Fruit fly (Drosophila melanogaster): ENCODE results near the gene Dhc93AB.

Dhc93AB gene

DNA sequence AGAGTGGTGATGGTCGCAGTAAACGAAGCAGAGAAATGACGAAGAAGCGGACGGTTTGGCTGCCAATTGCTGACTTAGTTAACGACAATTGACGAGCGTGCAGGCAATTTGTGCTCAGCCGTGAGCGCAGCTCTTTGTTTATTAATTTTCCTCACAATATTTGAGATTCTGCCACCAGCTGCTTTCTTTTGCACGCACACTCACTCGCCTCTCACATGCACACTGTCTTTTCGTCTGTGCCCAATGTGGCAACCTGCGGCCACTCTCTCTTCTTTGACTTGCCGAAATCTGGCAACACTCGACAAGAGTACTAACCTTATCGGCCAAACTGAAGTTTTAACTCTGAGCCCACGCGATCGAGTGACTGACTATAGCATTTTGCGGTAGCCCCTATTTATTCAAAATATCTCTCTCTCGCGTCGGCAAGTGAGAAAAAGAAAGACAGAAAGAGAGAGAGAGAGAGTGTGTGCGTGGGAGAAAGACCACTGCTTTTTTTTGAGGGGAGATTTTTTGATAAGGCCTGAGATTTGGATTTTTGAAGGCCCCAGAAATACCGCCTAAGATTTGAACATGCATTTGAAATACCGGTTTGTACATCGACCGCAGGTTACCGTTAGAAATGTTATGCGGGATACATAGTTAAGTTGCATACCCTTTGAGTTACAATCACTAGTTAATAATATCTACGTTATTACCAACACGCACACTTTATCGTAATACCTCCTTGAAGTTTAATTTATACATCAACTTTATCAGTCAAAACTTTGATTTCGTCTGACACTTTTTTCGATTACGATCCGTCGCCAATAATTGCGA, 18.3 kb upstream of the Dhc93AB start, which contains the start of gene Mvl:
Gene Mvl, minus strand, starts transcription at position 371 of the 816 bp plus-strand sequence.
- TF ChIP-seq brk (GFP tag; optimal IDR thresholded peaks at IDR 0.05) = no peak
- TF ChIP-seq lola (GFP tag; optimal IDR thresholded peaks at IDR 0.05) = no peak
- TF ChIP-seq GATAd (GFP tag; optimal IDR thresholded peaks at IDR 0.05) = no peak
- TF ChIP-seq ey (GFP tag; optimal IDR thresholded peaks at IDR 0.05) = no peak
- no peak for TF ChIP-seq Myc (optimal IDR thresholded peaks at IDR 0.05)
- TF ChIP-seq Dfd (GFP tag; optimal IDR thresholded peaks at IDR 0.05) = no peak
- no peak for TF ChIP-seq Jra (GFP tag; optimal IDR thresholded peaks at IDR 0.05)
- no peak for TF ChIP-seq Abd-B (GFP tag; optimal IDR thresholded peaks at IDR 0.05)
- TF ChIP-seq dsf (GFP tag; optimal IDR thresholded peaks at IDR 0.05; ENCODE audit: borderline replicate concordance) = no peak
- TF ChIP-seq h (GFP tag; optimal IDR thresholded peaks at IDR 0.05) = peak; percentile 72
- no peak for TF ChIP-seq Mio (GFP tag; optimal IDR thresholded peaks at IDR 0.05)
- TF ChIP-seq woc (GFP tag; optimal IDR thresholded peaks at IDR 0.05) = no peak
- TF ChIP-seq Rel (GFP tag; optimal IDR thresholded peaks at IDR 0.05) = no peak
- peak; percentile 72 for TF ChIP-seq Rel (tag; optimal IDR thresholded peaks at IDR 0.05)
- TF ChIP-seq CrebA (GFP tag; optimal IDR thresholded peaks at IDR 0.05; ENCODE audit: borderline replicate concordance) = no peak
- TF ChIP-seq Hr83 (GFP tag; optimal IDR thresholded peaks at IDR 0.05; ENCODE audit: poor library complexity, severe bottlenecking) = peak; percentile 56
- TF ChIP-seq dl (GFP tag; optimal IDR thresholded peaks at IDR 0.05; ENCODE audit: insufficient read depth in 1 of 2, partially characterized antibody in 2 of 2) = peak in 1 of 2 experiments; percentile 32
- TF ChIP-seq OdsH (GFP tag; optimal IDR thresholded peaks at IDR 0.05) = no peak
- TF ChIP-seq Hnf4 (GFP tag; optimal IDR thresholded peaks at IDR 0.05) = peak; percentile 48
- TF ChIP-seq tai (GFP tag; optimal IDR thresholded peaks at IDR 0.05) = no peak
- TF ChIP-seq foxo (GFP tag; optimal IDR thresholded peaks at IDR 0.05) = peak in 1 of 2 experiments; percentile 3
- no peak for TF ChIP-seq N (GFP tag; optimal IDR thresholded peaks at IDR 0.05)
- TF ChIP-seq rgr (GFP tag; optimal IDR thresholded peaks at IDR 0.05) = peak; percentile 38
- no peak for TF ChIP-seq Vsx2 (GFP tag; optimal IDR thresholded peaks at IDR 0.05; ENCODE audit: partially characterized antibody)
- TF ChIP-seq CG9705 (GFP tag; optimal IDR thresholded peaks at IDR 0.05) = no peak
- TF ChIP-seq jim (GFP tag; optimal IDR thresholded peaks at IDR 0.05) = no peak
- TF ChIP-seq Dif (GFP tag; optimal IDR thresholded peaks at IDR 0.05; ENCODE audit: partially characterized antibody) = peak; percentile 69
- no peak for TF ChIP-seq pan (optimal IDR thresholded peaks at IDR 0.05)
- peak; percentile 7 for TF ChIP-seq psq (GFP tag; optimal IDR thresholded peaks at IDR 0.05)
- TF ChIP-seq usp (GFP tag; optimal IDR thresholded peaks at IDR 0.05) = no peak
- TF ChIP-seq dmrt93B (GFP tag; optimal IDR thresholded peaks at IDR 0.05) = no peak
- no peak for TF ChIP-seq CG32264 (GFP tag; optimal IDR thresholded peaks at IDR 0.05)
- no peak for TF ChIP-seq Hr78 (GFP tag; optimal IDR thresholded peaks at IDR 0.05)
- peak; percentile 36 for TF ChIP-seq br (GFP tag; optimal IDR thresholded peaks at IDR 0.05)
- TF ChIP-seq sage (GFP tag; optimal IDR thresholded peaks at IDR 0.05) = no peak
- TF ChIP-seq HLH106 (tag; optimal IDR thresholded peaks at IDR 0.05) = no peak
- TF ChIP-seq sv (GFP tag; optimal IDR thresholded peaks at IDR 0.05) = no peak
- TF ChIP-seq Sp1 (GFP tag; optimal IDR thresholded peaks at IDR 0.05) = peak; percentile 4
- TF ChIP-seq fru (GFP tag; optimal IDR thresholded peaks at IDR 0.05) = peak; percentile 55

DNA sequence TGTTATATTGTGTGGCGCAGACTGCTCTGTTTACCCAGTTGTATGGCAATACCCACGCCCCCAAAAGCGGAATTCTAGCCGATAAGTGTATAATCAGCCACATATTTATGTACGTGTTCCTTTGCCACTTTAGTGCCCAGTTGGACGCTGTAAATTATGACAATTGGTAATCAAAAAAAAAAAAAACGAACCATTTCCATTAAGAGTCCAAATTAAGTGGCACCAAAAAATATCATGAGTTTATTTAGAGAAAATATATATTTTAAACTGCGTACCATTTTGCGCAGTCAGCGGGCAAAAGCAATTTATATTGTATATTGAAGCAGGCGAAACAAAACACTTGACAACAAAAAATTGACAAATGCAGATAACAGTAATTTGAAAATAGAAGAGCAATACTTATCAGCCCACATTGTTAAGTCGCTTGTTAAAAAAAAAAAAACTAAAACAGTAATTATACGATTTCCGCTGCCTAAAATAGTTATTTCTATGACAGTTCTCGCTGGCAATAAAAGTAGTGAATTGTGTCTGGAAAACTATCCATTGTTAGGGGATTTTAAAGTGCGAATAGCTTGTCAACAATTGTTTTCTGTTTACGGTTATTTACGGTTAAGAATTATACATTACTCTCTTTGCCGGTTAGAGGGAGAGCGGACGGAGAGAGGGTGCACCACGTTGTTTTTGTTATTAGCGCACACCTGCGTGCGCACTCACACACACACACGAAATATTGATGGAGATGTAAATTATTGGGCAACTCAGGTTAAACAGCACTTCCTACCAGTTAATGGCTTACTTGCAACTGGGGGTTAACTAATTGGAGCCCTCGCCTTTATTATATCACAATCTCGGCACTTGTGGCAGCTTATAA, 17.4 kb upstream of the Dhc93AB start:
- no peak for TF ChIP-seq Hr78 (GFP tag; optimal IDR thresholded peaks at IDR 0.05)
- TF ChIP-seq lola (GFP tag; optimal IDR thresholded peaks at IDR 0.05) = no peak
- no peak for TF ChIP-seq rgr (GFP tag; optimal IDR thresholded peaks at IDR 0.05)
- peak; percentile 2 for TF ChIP-seq Hnf4 (GFP tag; optimal IDR thresholded peaks at IDR 0.05)
- TF ChIP-seq dl (GFP tag; optimal IDR thresholded peaks at IDR 0.05; ENCODE audit: insufficient read depth in 1 of 2, partially characterized antibody in 2 of 2) = no peak
- no peak for TF ChIP-seq Hr83 (GFP tag; optimal IDR thresholded peaks at IDR 0.05; ENCODE audit: poor library complexity, severe bottlenecking)
- TF ChIP-seq br (GFP tag; optimal IDR thresholded peaks at IDR 0.05) = no peak
- TF ChIP-seq CrebA (GFP tag; optimal IDR thresholded peaks at IDR 0.05; ENCODE audit: borderline replicate concordance) = peak; percentile 11
- no peak for TF ChIP-seq woc (GFP tag; optimal IDR thresholded peaks at IDR 0.05)
- no peak for TF ChIP-seq pan (optimal IDR thresholded peaks at IDR 0.05)
- no peak for TF ChIP-seq Myc (optimal IDR thresholded peaks at IDR 0.05)
- TF ChIP-seq brk (GFP tag; optimal IDR thresholded peaks at IDR 0.05) = peak; percentile 51

Measured in whole organism, wandering third instar larva.